Worm (Caenorhabditis elegans): ENCODE data around the gene nceh-1.

nceh-1 gene

ce11 chrV:19371253-19371652, 6.0 kb upstream of the nceh-1 start, which contains the start of gene Y43F8A.2:
Gene Y43F8A.2 (plus strand): TSS chrV:19371553.
- TF ChIP-seq pag-3 (tag; optimal IDR thresholded peaks at IDR 0.05; ENCODE audit: borderline replicate concordance, insufficient read depth) (no peak), unc-30 (tag; optimal IDR thresholded peaks at IDR 0.05) (no peak), ztf-4 (tag; optimal IDR thresholded peaks at IDR 0.05) (no peak), hlh-17 (GFP tag; optimal IDR thresholded peaks at IDR 0.05; ENCODE audit: borderline replicate concordance) (no peak), ceh-88 (GFP tag; IDR thresholded peaks at IDR 0.05) (no peak), snu-23 (GFP tag; optimal IDR thresholded peaks at IDR 0.05) (no peak), ceh-8 (GFP tag; optimal IDR thresholded peaks at IDR 0.05) (no peak), unc-98 (GFP tag; IDR thresholded peaks at IDR 0.05) (no peak), elt-2 (tag; optimal IDR thresholded peaks at IDR 0.05) (no peak), sox-4 (tag; optimal IDR thresholded peaks at IDR 0.05) (no peak)

DNA sequence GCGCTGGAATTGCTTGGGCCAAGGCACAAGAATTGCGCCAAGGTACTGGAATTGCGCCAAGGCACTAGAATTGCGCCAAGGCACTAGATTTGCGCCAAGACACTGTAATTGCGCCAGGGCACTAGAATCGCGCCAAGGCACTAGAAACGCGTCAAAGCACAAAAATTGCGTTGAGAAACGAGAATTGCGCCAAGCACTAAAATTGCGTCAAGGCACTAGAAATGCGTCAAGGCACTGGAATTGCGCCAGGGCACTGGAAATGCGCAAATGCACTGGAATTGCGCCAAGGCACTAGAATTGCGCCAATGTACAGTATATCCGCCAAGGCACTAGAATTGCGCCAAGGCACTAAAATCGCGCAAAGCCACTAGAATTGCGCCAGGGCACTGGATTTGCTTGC, 5.5 kb upstream of the nceh-1 start:
- no peak for TF ChIP-seq Y116A8C.19 (tag; optimal IDR thresholded peaks at IDR 0.05; ENCODE audit: borderline replicate concordance)
- no peak for TF ChIP-seq mab-9 (GFP tag; IDR thresholded peaks at IDR 0.05)
- no peak for TF ChIP-seq xbp-1 (tag; optimal IDR thresholded peaks at IDR 0.05)
- TF ChIP-seq dpl-1 (GFP tag; optimal IDR thresholded peaks at IDR 0.05) = no peak
- TF ChIP-seq mep-1 (tag; optimal IDR thresholded peaks at IDR 0.05) = no peak
- TF ChIP-seq sox-4 (tag; optimal IDR thresholded peaks at IDR 0.05) = no peak
- TF ChIP-seq lin-15B (tag; optimal IDR thresholded peaks at IDR 0.05) = no peak
- TF ChIP-seq isw-1 (GFP tag; IDR thresholded peaks at IDR 0.05) = no peak
- TF ChIP-seq lin-39 (tag; optimal IDR thresholded peaks at IDR 0.05) = no peak
- no peak for TF ChIP-seq lin-13 (GFP tag; optimal IDR thresholded peaks at IDR 0.05)
- no peak for TF ChIP-seq nhr-85 (tag)
- TF ChIP-seq ztf-11 (tag; optimal IDR thresholded peaks at IDR 0.05) = no peak
- no peak for TF ChIP-seq C34B4.2 (tag; optimal IDR thresholded peaks at IDR 0.05)
- no peak for TF ChIP-seq nhr-90 (tag; optimal IDR thresholded peaks at IDR 0.05; ENCODE audit: poor library complexity)
- no peak for TF ChIP-seq nhr-71 (tag; optimal IDR thresholded peaks at IDR 0.05)
- TF ChIP-seq blmp-1 (tag; optimal IDR thresholded peaks at IDR 0.05) = no peak
- no peak for TF ChIP-seq tbx-2 (tag; optimal IDR thresholded peaks at IDR 0.05)
- no peak for TF ChIP-seq vab-15 (tag; optimal IDR thresholded peaks at IDR 0.05)

ce11 chrV:19380968-19381367, 3.7 kb downstream of the nceh-1 start, which contains the start of gene srw-84:
Gene srw-84 (plus strand): TSS chrV:19381268.
- TF ChIP-seq fkh-10 (GFP tag; optimal IDR thresholded peaks at IDR 0.05) = no peak
- TF ChIP-seq sptf-1 (tag; optimal IDR thresholded peaks at IDR 0.05) = no peak
- no peak for TF ChIP-seq mdl-1 (tag; optimal IDR thresholded peaks at IDR 0.05)
- no peak for TF ChIP-seq Y116A8C.19 (tag; optimal IDR thresholded peaks at IDR 0.05; ENCODE audit: borderline replicate concordance)
- no peak for TF ChIP-seq egl-13 (tag; optimal IDR thresholded peaks at IDR 0.05)
- TF ChIP-seq ztf-4 (tag; optimal IDR thresholded peaks at IDR 0.05) = no peak
- TF ChIP-seq efl-1 (optimal IDR thresholded peaks at IDR 0.05) = no peak
- TF ChIP-seq efl-1 (GFP tag; optimal IDR thresholded peaks at IDR 0.05 in 1 of 2) = no peak
- no peak for TF ChIP-seq rnt-1 (tag; optimal IDR thresholded peaks at IDR 0.05)
- no peak for TF ChIP-seq nhr-12 (tag; optimal IDR thresholded peaks at IDR 0.05)
- TF ChIP-seq mef-2 (tag; optimal IDR thresholded peaks at IDR 0.05) = no peak
- TF ChIP-seq nhr-90 (tag; optimal IDR thresholded peaks at IDR 0.05; ENCODE audit: poor library complexity) = no peak
- TF ChIP-seq aha-1 (tag; optimal IDR thresholded peaks at IDR 0.05) = no peak
- TF ChIP-seq skn-1 (tag; optimal IDR thresholded peaks at IDR 0.05) = no peak
- no peak for TF ChIP-seq C34B4.2 (tag; optimal IDR thresholded peaks at IDR 0.05)
- TF ChIP-seq isw-1 (GFP tag; IDR thresholded peaks at IDR 0.05) = no peak
- no peak for TF ChIP-seq swsn-7 (tag; optimal IDR thresholded peaks at IDR 0.05)
- no peak for TF ChIP-seq nhr-84 (tag; optimal IDR thresholded peaks at IDR 0.05)
- no peak for TF ChIP-seq lin-35 (GFP tag; optimal IDR thresholded peaks at IDR 0.05)
- TF ChIP-seq lin-13 (GFP tag; optimal IDR thresholded peaks at IDR 0.05) = no peak
